Fruit fly (Drosophila melanogaster) whole organism, embryonic: Measurements from ENCODE around the gene CG3149.

Source experiments
- Atf3 ChIP-seq: fragments of 200-800 bp; sonication (Bioruptor generic); optimal IDR thresholded peaks from 3 replicates; lab custom pipeline; 2016; ENCODE audit warnings: missing biosample characterization, missing genetic modification characterization
- BtbVII ChIP-seq: fragments of 200-800 bp; sonication (Bioruptor generic); optimal IDR thresholded peaks from 3 replicates; lab custom pipeline; 2017; ENCODE audit warnings: missing biosample characterization, mild to moderate bottlenecking, missing genetic modification characterization
- CG10366 ChIP-seq: fragments of 200-800 bp; sonication (Bioruptor generic); IDR thresholded peaks from 2 replicates; pipeline ENCODE4 v1.3.6; 2022; ENCODE audit warnings: missing biosample characterization, missing genetic modification characterization
- CG10565 ChIP-seq: fragments of 200-800 bp; sonication (Bioruptor generic); optimal IDR thresholded peaks from 3 replicates; lab custom pipeline; 2016; ENCODE audit warnings: missing biosample characterization, mild to moderate bottlenecking, missing genetic modification characterization
- CG11093 ChIP-seq: fragments of 200-800 bp; sonication (Bioruptor generic); IDR thresholded peaks from 3 replicates; pipeline ENCODE4 v1.3.6; 2022; ENCODE audit warnings: missing biosample characterization, missing genetic modification characterization
- CG13296 ChIP-seq: fragments of 200-800 bp; sonication (Bioruptor generic); optimal IDR thresholded peaks from 3 replicates; lab custom pipeline; 2018; ENCODE audit warnings: missing biosample characterization, mild to moderate bottlenecking, missing genetic modification characterization
- CG14014 ChIP-seq: fragments of 200-800 bp; sonication (Bioruptor generic); IDR thresholded peaks from 2 replicates; pipeline ENCODE4 v1.3.6; 2022; ENCODE audit warnings: missing biosample characterization, missing genetic modification characterization
- CG15696 ChIP-seq: fragments of 200-800 bp; sonication (Bioruptor generic); optimal IDR thresholded peaks from 2 replicates; lab custom pipeline; 2019; ENCODE audit warnings: missing biosample characterization, mild to moderate bottlenecking, missing genetic modification characterization, moderate library complexity
- CG18262 ChIP-seq: fragments of 200-800 bp; optimal IDR thresholded peaks from 3 replicates; lab custom pipeline; 2019; ENCODE audit warnings: missing biosample characterization, mild to moderate bottlenecking, missing genetic modification characterization, moderate library complexity
- CG2199 ChIP-seq: fragments of 200-800 bp; sonication (Bioruptor generic); IDR thresholded peaks from 3 replicates; pipeline ENCODE4 v1.3.6; 2022; ENCODE audit warnings: missing biosample characterization, missing genetic modification characterization
- CG33213 ChIP-seq: fragments of 200-800 bp; sonication (Bioruptor generic); optimal IDR thresholded peaks from 3 replicates; lab custom pipeline; 2016; ENCODE audit warnings: missing biosample characterization, missing genetic modification characterization
- CG34376 ChIP-seq: fragments of 200-800 bp; sonication (Bioruptor generic); optimal IDR thresholded peaks from 2 replicates; lab custom pipeline; 2018; ENCODE audit warnings: missing biosample characterization, mild to moderate bottlenecking, missing genetic modification characterization
- CG3726 ChIP-seq: fragments of 200-800 bp; sonication (Bioruptor generic); IDR thresholded peaks from 3 replicates; pipeline ENCODE4, ENCODE4 v1.3.6; 2022; ENCODE audit warnings: missing biosample characterization, missing genetic modification characterization
- CG3838 ChIP-seq: fragments of 200-800 bp; sonication (Bioruptor generic); optimal IDR thresholded peaks from 3 replicates; lab custom pipeline; 2016; ENCODE audit warnings: missing biosample characterization, missing genetic modification characterization
- CG42726 ChIP-seq: fragments of 200-800 bp; sonication (Bioruptor generic); IDR thresholded peaks from 2 replicates; pipeline ENCODE4 v1.3.6; 2022; ENCODE audit warnings: missing biosample characterization, missing genetic modification characterization; ENCODE audit not compliant: partially characterized antibody
- CG4617 ChIP-seq: fragments of 200-800 bp; sonication (Bioruptor generic); optimal IDR thresholded peaks from 3 replicates; lab custom pipeline; 2016; ENCODE audit warnings: missing biosample characterization, missing genetic modification characterization, borderline replicate concordance
- CG6791 ChIP-seq: fragments of 200-800 bp; sonication (Bioruptor generic); IDR thresholded peaks from 3 replicates; pipeline ENCODE4 v1.3.6; 2022; ENCODE audit warnings: missing biosample characterization, missing genetic modification characterization; ENCODE audit not compliant: partially characterized antibody
- CG6813 ChIP-seq: fragments of 200-800 bp; sonication (Bioruptor generic); optimal IDR thresholded peaks from 2 replicates; lab custom pipeline; 2017; ENCODE audit warnings: missing biosample characterization, missing genetic modification characterization, mild to moderate bottlenecking, moderate library complexity, missing genetic modification reagents
- CG7556 ChIP-seq: fragments of 200-800 bp; sonication (Bioruptor generic); optimal IDR thresholded peaks from 2 replicates; lab custom pipeline; 2017; ENCODE audit warnings: missing biosample characterization, mild to moderate bottlenecking, missing genetic modification characterization
- CG9437 ChIP-seq: fragments of 200-800 bp; sonication (Bioruptor generic); optimal IDR thresholded peaks from 2 replicates; lab custom pipeline; 2018; ENCODE audit warnings: missing biosample characterization, mild to moderate bottlenecking, missing genetic modification characterization
- Dip2 ChIP-seq: fragments of 200-800 bp; sonication (Bioruptor generic); IDR thresholded peaks from 2 replicates; pipeline ENCODE4 v1.3.6; 2022; ENCODE audit warnings: missing biosample characterization, missing genetic modification characterization
- Doc3 ChIP-seq: fragments of 200-800 bp; sonication (Bioruptor generic); IDR thresholded peaks from 3 replicates; pipeline ENCODE4 v1.3.6; 2022; ENCODE audit warnings: missing biosample characterization, missing genetic modification characterization; ENCODE audit not compliant: partially characterized antibody
- MTF-1 ChIP-seq: fragments of 200-800 bp; sonication (Bioruptor generic); optimal IDR thresholded peaks from 2 replicates; lab custom pipeline; 2018; ENCODE audit warnings: missing biosample characterization, mild to moderate bottlenecking, missing genetic modification characterization, borderline replicate concordance
- Med ChIP-seq: fragments of 200-800 bp; sonication (Bioruptor generic); peaks from one replicate; lab custom pipeline; 2016; ENCODE audit warnings: missing biosample characterization, missing genetic modification characterization, mild to moderate bottlenecking, inconsistent platforms, moderate library complexity
- Mrtf ChIP-seq: fragments of 200-800 bp; sonication (Bioruptor generic); IDR thresholded peaks from 3 replicates; pipeline ENCODE4 v1.3.6; 2022; ENCODE audit warnings: missing biosample characterization, missing genetic modification characterization
- Nf-YA ChIP-seq: fragments of 200-800 bp; sonication (Bioruptor generic); IDR thresholded peaks from 2 replicates; pipeline ENCODE4 v1.3.6; 2022; ENCODE audit warnings: missing biosample characterization, missing genetic modification characterization
- Nf-YB ChIP-seq: fragments of 200-800 bp; sonication (Bioruptor generic); optimal IDR thresholded peaks from 3 replicates; lab custom pipeline; 2019; ENCODE audit warnings: missing biosample characterization, mild to moderate bottlenecking, missing genetic modification characterization, moderate library complexity
- Oaz ChIP-seq: fragments of 200-800 bp; sonication (Bioruptor generic); IDR thresholded peaks from 2 replicates; pipeline ENCODE4 v1.3.6; 2022; ENCODE audit warnings: missing biosample characterization, missing genetic modification characterization
- Six4 ChIP-seq: fragments of 200-800 bp; sonication (Bioruptor generic); optimal IDR thresholded peaks from 2 replicates; lab custom pipeline; 2016; ENCODE audit warnings: missing biosample characterization, missing genetic modification characterization
- Sox102F ChIP-seq: fragments of 200-800 bp; sonication (Bioruptor generic); optimal IDR thresholded peaks from 2 replicates; lab custom pipeline; 2018; ENCODE audit warnings: missing biosample characterization, mild to moderate bottlenecking, missing genetic modification characterization, moderate library complexity
- Spps ChIP-seq: fragments of 200-800 bp; sonication (Bioruptor generic); optimal IDR thresholded peaks from 2 replicates; lab custom pipeline; 2018; ENCODE audit warnings: missing biosample characterization, mild to moderate bottlenecking, missing genetic modification characterization
- TFAM ChIP-seq: fragments of 200-800 bp; sonication (Bioruptor generic); optimal IDR thresholded peaks from 2 replicates; lab custom pipeline; 2017; ENCODE audit warnings: missing biosample characterization, missing genetic modification characterization, inconsistent platforms
- YL-1 ChIP-seq: fragments of 200-800 bp; sonication (Bioruptor generic); optimal IDR thresholded peaks from 3 replicates; lab custom pipeline; 2017; ENCODE audit warnings: missing biosample characterization, mild to moderate bottlenecking, missing genetic modification characterization
- al ChIP-seq: fragments of 200-800 bp; sonication (Bioruptor generic); IDR thresholded peaks from 2 replicates; pipeline ENCODE4 v1.3.6; 2022; ENCODE audit warnings: missing biosample characterization, missing genetic modification characterization
- cwo ChIP-seq: fragments of 200-800 bp; sonication (Bioruptor generic); optimal IDR thresholded peaks from 3 replicates; lab custom pipeline; 2017; ENCODE audit warnings: missing biosample characterization, missing genetic modification characterization, mild to moderate bottlenecking, moderate library complexity, missing genetic modification reagents
- danr ChIP-seq: fragments of 200-800 bp; sonication (Bioruptor generic); IDR thresholded peaks from 2 replicates; pipeline ENCODE4 v1.3.6; 2022; ENCODE audit warnings: missing biosample characterization, missing genetic modification characterization
- dimm ChIP-seq: fragments of 200-800 bp; sonication (Bioruptor generic); IDR thresholded peaks from 2 replicates; pipeline ENCODE4 v1.3.6; 2022; ENCODE audit warnings: missing biosample characterization, missing genetic modification characterization
- disco-r ChIP-seq: fragments of 200-800 bp; sonication (Bioruptor generic); optimal IDR thresholded peaks from 2 replicates; lab custom pipeline; 2016; ENCODE audit warnings: missing biosample characterization, missing genetic modification characterization
- ems ChIP-seq: fragments of 200-800 bp; sonication (Bioruptor generic); optimal IDR thresholded peaks from 3 replicates; lab custom pipeline; 2016; ENCODE audit warnings: missing biosample characterization, missing genetic modification characterization
- fru ChIP-seq: fragments of >200 bp; optimal IDR thresholded peaks from 2 replicates; lab custom pipeline; 2017
- ham ChIP-seq: fragments of 200-800 bp; sonication (Bioruptor generic); IDR thresholded peaks from 2 replicates; pipeline ENCODE4 v1.3.6; 2022; ENCODE audit warnings: missing biosample characterization, missing genetic modification characterization
- lilli ChIP-seq: fragments of 200-800 bp; sonication (Bioruptor generic); optimal IDR thresholded peaks from 3 replicates; lab custom pipeline; 2016; ENCODE audit warnings: missing biosample characterization, missing genetic modification characterization
- nom ChIP-seq: fragments of 200-800 bp; sonication (Bioruptor generic); optimal IDR thresholded peaks from 2 replicates; lab custom pipeline; 2017; ENCODE audit warnings: missing biosample characterization, missing genetic modification characterization, mild to moderate bottlenecking, moderate library complexity, missing genetic modification reagents
- oc ChIP-seq: fragments of 200-800 bp; sonication (Bioruptor generic); optimal IDR thresholded peaks from 2 replicates; lab custom pipeline; 2018; ENCODE audit warnings: missing biosample characterization, mild to moderate bottlenecking, missing genetic modification characterization, moderate library complexity
- odd ChIP-seq: fragments of 200-800 bp; sonication (Bioruptor generic); optimal IDR thresholded peaks from 2 replicates; lab custom pipeline; 2017; ENCODE audit warnings: missing biosample characterization, mild to moderate bottlenecking, missing genetic modification characterization
- org-1 ChIP-seq: fragments of 200-800 bp; sonication (Bioruptor generic); optimal IDR thresholded peaks from 2 replicates; lab custom pipeline; 2017; ENCODE audit warnings: missing biosample characterization, missing genetic modification characterization
- stwl ChIP-seq: fragments of 200-800 bp; sonication (Bioruptor generic); optimal IDR thresholded peaks from 3 replicates; lab custom pipeline; 2018; ENCODE audit warnings: missing biosample characterization, mild to moderate bottlenecking, missing genetic modification characterization, moderate library complexity
- tin ChIP-seq: fragments of 200-800 bp; sonication (Bioruptor generic); optimal IDR thresholded peaks from 3 replicates; lab custom pipeline; 2016; ENCODE audit warnings: missing biosample characterization, missing genetic modification characterization
- trem ChIP-seq: fragments of 200-800 bp; optimal IDR thresholded peaks from 3 replicates; lab custom pipeline; 2019; ENCODE audit warnings: missing biosample characterization, mild to moderate bottlenecking, missing genetic modification characterization, moderate library complexity
- tx ChIP-seq: fragments of 200-800 bp; sonication (Bioruptor generic); optimal IDR thresholded peaks from 2 replicates; lab custom pipeline; 2016; ENCODE audit warnings: missing biosample characterization, missing genetic modification characterization
- zen2 ChIP-seq: fragments of 200-800 bp; sonication (Bioruptor generic); IDR thresholded peaks from 3 replicates; pipeline ENCODE4 v1.3.6; 2022; ENCODE audit warnings: missing biosample characterization, missing genetic modification characterization; ENCODE audit not compliant: partially characterized antibody

The CG3149 gene

DNA sequence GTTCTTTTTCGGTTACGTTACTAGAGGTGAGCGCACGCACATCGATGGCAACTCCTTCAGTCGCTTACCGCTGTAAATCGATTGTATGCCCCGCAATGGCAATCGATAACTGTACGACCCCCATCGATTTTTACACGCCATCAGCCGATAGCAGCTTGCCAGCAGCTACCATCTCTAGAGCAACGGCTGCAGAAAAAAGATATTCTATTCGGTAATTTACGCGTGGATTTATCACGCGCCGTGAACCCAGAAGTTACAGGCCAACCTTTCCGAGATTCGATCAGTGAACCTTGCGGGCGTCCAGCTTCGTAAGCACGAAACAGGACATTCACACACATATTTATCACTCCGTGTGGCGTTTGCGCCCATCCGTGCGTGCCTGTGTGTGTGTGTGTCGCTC lies 29.1 kb downstream of the CG3149 start, which contains the start of the genes Sirt4 and CG4119 (continued):
- TF ChIP-seq tx (GFP tag; lab: Kevin White, UChicago) (peak; percentile 26), CG34376 (GFP tag; lab: Kevin White, UChicago) (peak; percentile 40), org-1 (GFP tag; lab: Kevin White, UChicago) (no peak), ems (no peak), CG18262 (no peak), lilli (peak; percentile 47), Dip2 (GFP tag; lab: Robert Waterston, UW) (no peak), CG15696 (tag; lab: Kevin White, UChicago) (no peak), Atf3 (no peak), CG33213 (peak; percentile 25), CG14014 (GFP tag; lab: Robert Waterston, UW) (no peak), dimm (GFP tag; lab: Robert Waterston, UW) (no peak), ham (GFP tag; lab: Robert Waterston, UW) (no peak), CG6813 (GFP tag; lab: Kevin White, UChicago) (no peak), Doc3 (GFP tag; lab: Robert Waterston, UW) (peak; percentile 90), al (0 out of 2 replicates have a peak, but pooled peaks have one; percentile 31), CG9437 (GFP tag; lab: Kevin White, UChicago) (peak; percentile 97), CG3838 (GFP tag; lab: Kevin White, UChicago) (no peak), CG10366 (no peak), disco-r (no peak), YL-1 (GFP tag; lab: Kevin White, UChicago) (peak; percentile 81), BtbVII (no peak), CG3726 (no peak), Nf-YB (no peak), fru (lab: Kevin White, UChicago) (no peak), CG13296 (GFP tag; lab: Kevin White, UChicago) (no peak), MTF-1 (GFP tag; lab: Kevin White, UChicago) (no peak), TFAM (GFP tag; lab: Kevin White, UChicago) (no peak), Mrtf (no peak), cwo (no peak), CG42726 (GFP tag; lab: Robert Waterston, UW) (peak; percentile 98), Nf-YA (GFP tag; lab: Robert Waterston, UW) (no peak), oc (tag; lab: Kevin White, UChicago) (peak; percentile 17), Oaz (GFP tag; lab: Robert Waterston, UW) (no peak), CG7556 (GFP tag; lab: Kevin White, UChicago) (no peak), trem (tag; lab: Kevin White, UChicago) (peak; percentile 56), CG4617 (GFP tag; lab: Kevin White, UChicago) (peak; percentile 92), odd (GFP tag; lab: Kevin White, UChicago) (no peak), zen2 (GFP tag; lab: Robert Waterston, UW) (peak; percentile 95), danr (no peak), CG11093 (GFP tag; lab: Robert Waterston, UW) (no peak), stwl (tag; lab: Kevin White, UChicago) (peak; percentile 66), Spps (tag; lab: Kevin White, UChicago) (no peak), CG2199 (GFP tag; lab: Robert Waterston, UW) (no peak), Med (GFP tag; lab: Kevin White, UChicago) (peak; percentile 85), Six4 (GFP tag; lab: Kevin White, UChicago) (no peak), CG6791 (GFP tag; lab: Robert Waterston, UW) (peak; percentile 98), tin (GFP tag; lab: Kevin White, UChicago) (peak; percentile 21), Sox102F (no peak), CG10565 (GFP tag; lab: Kevin White, UChicago) (no peak), nom (GFP tag; lab: Kevin White, UChicago) (no peak)
